Fruit fly (Drosophila melanogaster) whole organism, adult: ENCODE results near the gene ND-30.

Source experiments
- CG11617 ChIP-seq: fragments of 200-800 bp; sonication (Bioruptor generic); optimal IDR thresholded peaks from 2 replicates; lab custom pipeline; 2017; ENCODE audit warnings: mild to moderate bottlenecking, missing biosample characterization, missing genetic modification reagents, missing genetic modification characterization
- CG1620 ChIP-seq: fragments of 200-800 bp; sonication (Bioruptor generic); optimal IDR thresholded peaks from 2 replicates; lab custom pipeline; 2016; ENCODE audit warnings: missing biosample characterization, missing genetic modification characterization
- CG5204 ChIP-seq: fragments of 200-800 bp; sonication (Bioruptor generic); optimal IDR thresholded peaks from 2 replicates; lab custom pipeline; 2016; ENCODE audit warnings: missing biosample characterization, missing genetic modification characterization
- CG7045 ChIP-seq: fragments of 200-800 bp; sonication (Bioruptor generic); optimal IDR thresholded peaks from 2 replicates; lab custom pipeline; 2017; ENCODE audit warnings: missing biosample characterization, mild to moderate bottlenecking, missing genetic modification characterization
- kay ChIP-seq: fragments of 200-800 bp; sonication (Bioruptor generic); peaks from one replicate; lab custom pipeline; 2016; ENCODE audit warnings: missing biosample characterization, missing genetic modification characterization, borderline replicate concordance

- TF ChIP-seq CG11617 (GFP tag; lab: Kevin White, UChicago) (no peak), CG1620 (GFP tag; lab: Kevin White, UChicago) (no peak), kay (GFP tag; lab: Kevin White, UChicago) (no peak), CG5204 (GFP tag; lab: Kevin White, UChicago) (no peak), CG7045 (no peak)
Measured at dm6 chr3L:3189647-3190046, 30.3 kb upstream of the ND-30 start, which contains the start of the genes CG42525 and CG14958.
